Fruit fly (Drosophila melanogaster) whole organism, embryonic: ENCODE measurements around the gene Nxf3.

Source experiments
- Ada2b ChIP-seq: fragments of 200-800 bp; sonication (Bioruptor generic); IDR thresholded peaks from 2 replicates; pipeline ENCODE4 v1.3.6; 2022; ENCODE audit warnings: missing biosample characterization, missing genetic modification characterization
- BEAF-32 ChIP-seq: fragments of 200-800 bp; sonication (Bioruptor generic); optimal IDR thresholded peaks from 3 replicates; lab custom pipeline; 2017; ENCODE audit warnings: missing biosample characterization, missing genetic modification characterization, mild to moderate bottlenecking, moderate library complexity, missing genetic modification reagents
- Bdp1 ChIP-seq: fragments of 200-800 bp; sonication (Bioruptor generic); optimal IDR thresholded peaks from 3 replicates; lab custom pipeline; 2016; ENCODE audit warnings: missing biosample characterization, missing genetic modification characterization
- CG10565 ChIP-seq: fragments of 200-800 bp; sonication (Bioruptor generic); optimal IDR thresholded peaks from 3 replicates; lab custom pipeline; 2016; ENCODE audit warnings: missing biosample characterization, mild to moderate bottlenecking, missing genetic modification characterization
- CG12391 ChIP-seq: fragments of 200-800 bp; sonication (Bioruptor generic); optimal IDR thresholded peaks from 3 replicates; lab custom pipeline; 2018; ENCODE audit warnings: missing biosample characterization, mild to moderate bottlenecking, missing genetic modification characterization, moderate library complexity
- CG14441 ChIP-seq: fragments of 200-800 bp; sonication (Bioruptor generic); IDR thresholded peaks from 2 replicates; pipeline ENCODE4 v1.3.6; 2022; ENCODE audit warnings: missing biosample characterization, missing genetic modification characterization
- CG14710 ChIP-seq: fragments of 200-800 bp; sonication (Bioruptor generic); optimal IDR thresholded peaks from 3 replicates; lab custom pipeline; 2019; ENCODE audit warnings: missing biosample characterization, mild to moderate bottlenecking, missing genetic modification characterization, moderate library complexity
- CG15514 ChIP-seq: fragments of 200-800 bp; sonication (Bioruptor generic); optimal IDR thresholded peaks from 3 replicates; lab custom pipeline; 2017; ENCODE audit warnings: missing biosample characterization, missing genetic modification characterization, mild to moderate bottlenecking, moderate library complexity, missing genetic modification reagents
- CG1602 ChIP-seq: fragments of 200-800 bp; sonication (Bioruptor generic); optimal IDR thresholded peaks from 3 replicates; lab custom pipeline; 2016; ENCODE audit warnings: missing biosample characterization, missing genetic modification characterization
- CG1603 ChIP-seq: fragments of 200-800 bp; sonication (Bioruptor generic); optimal IDR thresholded peaks from 2 replicates; lab custom pipeline; 2019; ENCODE audit warnings: missing biosample characterization, mild to moderate bottlenecking, missing genetic modification characterization, moderate library complexity
- CG17186 ChIP-seq: fragments of 200-800 bp; sonication (Bioruptor generic); optimal IDR thresholded peaks from 3 replicates; lab custom pipeline; 2017; ENCODE audit warnings: missing biosample characterization, missing genetic modification reagents, missing genetic modification characterization
- CG17385 ChIP-seq: fragments of 200-800 bp; sonication (Bioruptor generic); optimal IDR thresholded peaks from 3 replicates; lab custom pipeline; 2018; ENCODE audit warnings: missing biosample characterization, mild to moderate bottlenecking, missing genetic modification characterization
- CG17568 ChIP-seq: fragments of 200-800 bp; sonication (Bioruptor generic); optimal IDR thresholded peaks from 2 replicates; lab custom pipeline; 2018; ENCODE audit warnings: missing biosample characterization, mild to moderate bottlenecking, missing genetic modification characterization, moderate library complexity
- CG18619 ChIP-seq: fragments of 200-800 bp; sonication (Bioruptor generic); optimal IDR thresholded peaks from 3 replicates; lab custom pipeline; 2017; ENCODE audit warnings: missing biosample characterization, mild to moderate bottlenecking, missing genetic modification characterization
- CG2889 ChIP-seq: fragments of 200-800 bp; sonication (Bioruptor generic); IDR thresholded peaks from 3 replicates; pipeline ENCODE4 v1.3.6; 2022; ENCODE audit warnings: missing biosample characterization, missing genetic modification characterization
- CG30431 ChIP-seq: fragments of 200-800 bp; sonication (Bioruptor generic); optimal IDR thresholded peaks from 2 replicates; lab custom pipeline; 2017; ENCODE audit warnings: missing biosample characterization, missing genetic modification characterization
- CG4360 ChIP-seq: fragments of 200-800 bp; sonication (Bioruptor generic); IDR thresholded peaks from 2 replicates; pipeline ENCODE4 v1.3.6; 2022; ENCODE audit warnings: missing biosample characterization, missing genetic modification characterization
- CG6654 ChIP-seq: fragments of 200-800 bp; sonication (Bioruptor generic); optimal IDR thresholded peaks from 2 replicates; lab custom pipeline; 2017; ENCODE audit warnings: missing biosample characterization, mild to moderate bottlenecking, missing genetic modification characterization
- CG9215 ChIP-seq: fragments of 200-800 bp; sonication (Bioruptor generic); IDR thresholded peaks from 2 replicates; pipeline ENCODE4 v1.3.6; 2022; ENCODE audit warnings: missing biosample characterization, missing genetic modification characterization
- CG9609 ChIP-seq: fragments of 200-800 bp; sonication (Bioruptor generic); optimal IDR thresholded peaks from 3 replicates; lab custom pipeline; 2016; ENCODE audit warnings: missing biosample characterization, missing genetic modification characterization
- CG9797 ChIP-seq: fragments of 200-800 bp; sonication (Bioruptor generic); optimal IDR thresholded peaks from 3 replicates; lab custom pipeline; 2018; ENCODE audit warnings: missing biosample characterization, mild to moderate bottlenecking, missing genetic modification characterization
- CTCF ChIP-seq: fragments of 200-800 bp; sonication (Bioruptor generic); optimal IDR thresholded peaks from 2 replicates; lab custom pipeline; 2017; ENCODE audit warnings: missing biosample characterization, mild to moderate bottlenecking, missing genetic modification characterization, moderate library complexity
- Dad ChIP-seq: fragments of 200-800 bp; sonication (Bioruptor generic); optimal IDR thresholded peaks from 3 replicates; lab custom pipeline; 2016; ENCODE audit warnings: missing biosample characterization, missing genetic modification characterization
- Dbx ChIP-seq: fragments of 200-800 bp; sonication (Bioruptor generic); IDR thresholded peaks from 3 replicates; pipeline ENCODE4 v1.3.6; 2022; ENCODE audit warnings: missing biosample characterization, missing genetic modification characterization
- Dp ChIP-seq: fragments of 200-800 bp; sonication (Bioruptor generic); optimal IDR thresholded peaks from 2 replicates; lab custom pipeline; 2018; ENCODE audit warnings: missing biosample characterization, mild to moderate bottlenecking, missing genetic modification characterization, moderate library complexity
- Dref ChIP-seq: fragments of 200-800 bp; sonication (Bioruptor generic); IDR thresholded peaks from 2 replicates; pipeline ENCODE4 v1.3.6; 2022; ENCODE audit warnings: missing biosample characterization, missing genetic modification characterization
- Ets97D ChIP-seq: fragments of 200-800 bp; sonication (Bioruptor generic); optimal IDR thresholded peaks from 3 replicates; lab custom pipeline; 2016; ENCODE audit warnings: missing biosample characterization, missing genetic modification characterization
- MTF-1 ChIP-seq: fragments of 200-800 bp; sonication (Bioruptor generic); optimal IDR thresholded peaks from 2 replicates; lab custom pipeline; 2018; ENCODE audit warnings: missing biosample characterization, mild to moderate bottlenecking, missing genetic modification characterization, borderline replicate concordance
- NFAT ChIP-seq: fragments of 200-800 bp; sonication (Bioruptor generic); IDR thresholded peaks from 2 replicates; pipeline ENCODE4 v1.3.6; 2022; ENCODE audit warnings: missing biosample characterization, missing genetic modification characterization
- Opbp ChIP-seq: fragments of 200-800 bp; sonication (Bioruptor generic); IDR thresholded peaks from 3 replicates; pipeline ENCODE4 v1.3.6; 2022; ENCODE audit warnings: missing biosample characterization, missing genetic modification characterization; ENCODE audit not compliant: partially characterized antibody
- Stat92E ChIP-seq, 3 experiments: fragments of >200 bp in 2 of 3; fragments of 200-800 bp in 1 of 3; sonication (Bioruptor generic) in 1 of 3; optimal IDR thresholded peaks; 2 replicates each; lab custom pipeline; 2017 to 2019; ENCODE audit warnings: missing biosample characterization in 3 of 3, missing genetic modification characterization in 3 of 3, mild to moderate bottlenecking in 1 of 3, moderate library complexity in 1 of 3
- abd-A ChIP-seq: fragments of 200-800 bp; sonication (Bioruptor generic); optimal IDR thresholded peaks from 3 replicates; lab custom pipeline; 2019; ENCODE audit warnings: missing biosample characterization, mild to moderate bottlenecking, missing genetic modification characterization, moderate library complexity
- al ChIP-seq: fragments of 200-800 bp; sonication (Bioruptor generic); IDR thresholded peaks from 2 replicates; pipeline ENCODE4 v1.3.6; 2022; ENCODE audit warnings: missing biosample characterization, missing genetic modification characterization
- bbx ChIP-seq: fragments of 200-800 bp; sonication (Bioruptor generic); IDR thresholded peaks from 2 replicates; pipeline ENCODE4 v1.3.6; 2022; ENCODE audit warnings: missing biosample characterization, missing genetic modification characterization; ENCODE audit not compliant: partially characterized antibody
- cwo ChIP-seq: fragments of 200-800 bp; sonication (Bioruptor generic); optimal IDR thresholded peaks from 3 replicates; lab custom pipeline; 2017; ENCODE audit warnings: missing biosample characterization, missing genetic modification characterization, mild to moderate bottlenecking, moderate library complexity, missing genetic modification reagents
- dpn ChIP-seq, 2 experiments: fragments of 200-800 bp; sonication (Bioruptor generic); optimal IDR thresholded peaks; 3 replicates each; lab custom pipeline; 2016; ENCODE audit warnings: missing biosample characterization in 2 of 2, missing genetic modification characterization in 2 of 2
- ems ChIP-seq: fragments of 200-800 bp; sonication (Bioruptor generic); optimal IDR thresholded peaks from 3 replicates; lab custom pipeline; 2016; ENCODE audit warnings: missing biosample characterization, missing genetic modification characterization
- en ChIP-seq: fragments of 200-800 bp; sonication (Bioruptor generic); optimal IDR thresholded peaks from 2 replicates; lab custom pipeline; 2016; ENCODE audit warnings: missing biosample characterization, missing genetic modification characterization
- fd3F ChIP-seq: fragments of 200-800 bp; sonication (Bioruptor generic); optimal IDR thresholded peaks from 2 replicates; lab custom pipeline; 2018; ENCODE audit warnings: missing biosample characterization, mild to moderate bottlenecking, missing genetic modification characterization, moderate library complexity
- gcm ChIP-seq: fragments of 200-800 bp; sonication (Bioruptor generic); optimal IDR thresholded peaks from 2 replicates; lab custom pipeline; 2019; ENCODE audit warnings: missing biosample characterization, mild to moderate bottlenecking, missing genetic modification characterization, moderate library complexity
- grau ChIP-seq: fragments of 200-800 bp; optimal IDR thresholded peaks from 3 replicates; lab custom pipeline; 2019; ENCODE audit warnings: missing biosample characterization, mild to moderate bottlenecking, missing genetic modification characterization, moderate library complexity
- hbn ChIP-seq: fragments of 200-800 bp; sonication (Bioruptor generic); IDR thresholded peaks from 2 replicates; pipeline ENCODE4 v1.3.6; 2022; ENCODE audit warnings: missing biosample characterization, missing genetic modification characterization; ENCODE audit not compliant: partially characterized antibody
- hth ChIP-seq: fragments of >200 bp; optimal IDR thresholded peaks from 2 replicates; lab custom pipeline; 2017; ENCODE audit warnings: inconsistent platforms
- jumu ChIP-seq: fragments of 200-800 bp; sonication (Bioruptor generic); optimal IDR thresholded peaks from 3 replicates; lab custom pipeline; 2016; ENCODE audit warnings: missing biosample characterization, missing genetic modification characterization
- onecut ChIP-seq: fragments of 200-800 bp; sonication (Bioruptor generic); IDR thresholded peaks from 2 replicates; pipeline ENCODE4 v1.3.6; 2022; ENCODE audit warnings: missing biosample characterization, missing genetic modification characterization
- pb ChIP-seq: fragments of 200-800 bp; sonication (Bioruptor generic); optimal IDR thresholded peaks from 3 replicates; lab custom pipeline; 2016; ENCODE audit warnings: missing biosample characterization, missing genetic modification characterization
- tna ChIP-seq: fragments of 200-800 bp; sonication (Bioruptor generic); IDR thresholded peaks from 2 replicates; pipeline ENCODE4 v1.3.6; 2022; ENCODE audit warnings: missing biosample characterization, missing genetic modification characterization; ENCODE audit not compliant: partially characterized antibody
- vnd ChIP-seq: fragments of 200-800 bp; sonication (Bioruptor generic); IDR thresholded peaks from 3 replicates; pipeline ENCODE4 v1.3.6; 2022; ENCODE audit warnings: missing biosample characterization, missing genetic modification characterization; ENCODE audit not compliant: partially characterized antibody
- wek ChIP-seq: fragments of 200-800 bp; sonication (Bioruptor generic); optimal IDR thresholded peaks from 3 replicates; lab custom pipeline; 2018; ENCODE audit warnings: missing biosample characterization, mild to moderate bottlenecking, missing genetic modification characterization, moderate library complexity
- zen2 ChIP-seq: fragments of 200-800 bp; sonication (Bioruptor generic); IDR thresholded peaks from 3 replicates; pipeline ENCODE4 v1.3.6; 2022; ENCODE audit warnings: missing biosample characterization, missing genetic modification characterization; ENCODE audit not compliant: partially characterized antibody

Gene Nxf3

dm6 chr3L:14002524-14003135, 37.6 kb downstream of the Nxf3 start (continued):
- TF ChIP-seq CG9215 (GFP tag; lab: Robert Waterston, UW) (no peak), CG6654 (GFP tag; lab: Kevin White, UChicago) (no peak), Dp (GFP tag; lab: Kevin White, UChicago) (no peak), hth (lab: Kevin White, UChicago) (no peak), jumu (GFP tag; lab: Kevin White, UChicago) (no peak), hbn (GFP tag; lab: Robert Waterston, UW) (no peak), en (GFP tag; lab: Kevin White, UChicago) (no peak), al (GFP tag; lab: Robert Waterston, UW) (no peak), pb (GFP tag; lab: Kevin White, UChicago) (no peak), CG17186 (peak; percentile 60), cwo (no peak), Ets97D (GFP tag; lab: Kevin White, UChicago) (peak; percentile 49), BEAF-32 (GFP tag; lab: Kevin White, UChicago) (peak; percentile 13), Dref (0 out of 2 replicates have a peak, but pooled peaks have one; percentile 1), zen2 (GFP tag; lab: Robert Waterston, UW) (0 out of 3 replicates have a peak, but pooled peaks have one; percentile 12), CG1603 (tag; lab: Kevin White, UChicago) (peak; percentile 58), CG15514 (GFP tag; lab: Kevin White, UChicago) (peak; percentile 54), CTCF (GFP tag; lab: Kevin White, UChicago) (no peak), CG9797 (GFP tag; lab: Kevin White, UChicago) (peak; percentile 68), CG30431 (GFP tag; lab: Kevin White, UChicago) (no peak), vnd (GFP tag; lab: Robert Waterston, UW) (no peak), CG2889 (GFP tag; lab: Robert Waterston, UW) (no peak), CG10565 (GFP tag; lab: Kevin White, UChicago) (no peak), CG14710 (tag; lab: Kevin White, UChicago) (peak; percentile 10), dpn (GFP tag; optimal IDR thresholded peaks at IDR 0.05; lab: Kevin White, UChicago) (no peak), MTF-1 (no peak), Stat92E (GFP tag; optimal IDR thresholded peaks at IDR 0.05; lab: Kevin White, UChicago) (no peak), CG1602 (GFP tag; lab: Kevin White, UChicago) (no peak), Ada2b (GFP tag; lab: Robert Waterston, UW) (no peak), CG17385 (peak; percentile 99), CG12391 (tag; lab: Kevin White, UChicago) (no peak), Bdp1 (GFP tag; lab: Kevin White, UChicago) (no peak), Dad (GFP tag; lab: Kevin White, UChicago) (no peak), Opbp (GFP tag; lab: Robert Waterston, UW) (peak; percentile 77), CG17568 (GFP tag; lab: Kevin White, UChicago) (no peak), fd3F (no peak), CG14441 (GFP tag; lab: Robert Waterston, UW) (no peak), bbx (0 out of 2 replicates have a peak, but pooled peaks have one; percentile 26), Dbx (peak; percentile 36; the same call in 1 of the 3 replicates), ems (GFP tag; lab: Kevin White, UChicago) (no peak), onecut (GFP tag; lab: Robert Waterston, UW) (peak; percentile 38; the same call in 1 of the 2 replicates), NFAT (GFP tag; lab: Robert Waterston, UW) (no peak), gcm (GFP tag; lab: Kevin White, UChicago) (no peak), CG9609 (GFP tag; lab: Kevin White, UChicago) (no peak), CG18619 (GFP tag; lab: Kevin White, UChicago) (peak; percentile 11), wek (GFP tag; lab: Kevin White, UChicago) (no peak), tna (GFP tag; lab: Robert Waterston, UW) (no peak), CG4360 (GFP tag; lab: Robert Waterston, UW) (no peak), abd-A (peak; percentile 97), grau (tag; lab: Kevin White, UChicago) (peak; percentile 6)
